Fruit fly (Drosophila melanogaster): ENCODE results near the gene CG14022.

Gene CG14022

DNA sequence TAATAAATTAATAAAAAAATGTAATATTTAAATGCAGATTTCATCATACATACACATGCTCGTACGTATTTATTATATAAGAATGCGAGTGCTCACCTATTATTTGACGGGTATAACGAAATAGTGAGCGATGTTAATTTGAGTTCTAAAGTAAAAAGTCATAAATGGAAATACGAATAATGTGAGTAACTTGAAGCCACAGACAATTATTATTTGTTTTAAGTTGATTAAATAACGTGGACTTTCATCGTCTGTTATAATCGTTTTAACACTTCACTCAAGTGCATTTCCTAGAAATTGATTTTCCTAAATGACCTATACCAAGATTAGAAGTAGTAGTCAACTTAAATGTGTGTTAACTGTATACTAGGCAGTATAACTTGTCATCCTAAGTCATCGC is 26.4 kb downstream of the CG14022 start:
- no peak for TF ChIP-seq CTCF (optimal IDR thresholded peaks at IDR 0.05)
- TF ChIP-seq CG8478 (optimal IDR thresholded peaks at IDR 0.05): no peak

DNA sequence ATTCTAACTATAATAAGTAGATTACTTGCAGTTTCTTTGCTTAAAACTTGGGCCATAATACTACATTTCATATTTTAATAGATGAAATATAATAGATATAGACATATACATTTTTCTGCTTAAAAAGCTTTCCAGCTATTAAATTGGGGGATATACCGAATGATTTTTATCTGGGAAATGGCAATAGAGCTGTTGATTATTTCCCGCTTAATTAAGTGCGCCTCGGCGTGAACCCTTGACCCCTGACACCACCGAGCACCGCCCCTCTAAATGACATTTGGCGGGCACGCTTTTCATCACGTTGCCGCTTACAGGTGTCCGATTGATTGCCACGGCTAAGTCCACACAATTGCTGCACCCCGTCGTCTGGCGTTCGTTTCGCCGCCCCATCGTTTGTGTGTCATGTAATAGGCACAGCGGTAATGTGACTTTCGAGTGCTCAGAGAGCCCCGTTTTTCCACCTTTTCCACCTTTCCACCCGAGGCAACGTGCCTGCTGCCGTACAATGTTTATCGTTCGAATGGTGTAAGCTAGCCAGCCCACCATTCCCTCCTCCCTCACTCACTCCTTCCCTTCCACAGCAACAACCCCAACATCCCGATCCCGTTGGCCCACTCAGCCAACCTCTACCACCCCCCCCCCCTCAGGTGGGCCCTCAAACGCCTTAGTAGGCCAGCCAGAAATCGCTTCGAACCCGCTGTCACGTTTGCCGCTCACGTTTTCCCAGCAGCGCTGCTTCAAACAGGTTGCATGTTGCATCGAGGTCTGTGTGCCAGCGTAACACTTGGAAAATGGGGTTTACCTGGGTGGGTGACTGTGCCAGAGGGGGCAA is 27.7 kb downstream of the CG14022 start:
- TF ChIP-seq CTCF (optimal IDR thresholded peaks at IDR 0.05): no peak
- no peak for TF ChIP-seq CG8478 (optimal IDR thresholded peaks at IDR 0.05)

DNA sequence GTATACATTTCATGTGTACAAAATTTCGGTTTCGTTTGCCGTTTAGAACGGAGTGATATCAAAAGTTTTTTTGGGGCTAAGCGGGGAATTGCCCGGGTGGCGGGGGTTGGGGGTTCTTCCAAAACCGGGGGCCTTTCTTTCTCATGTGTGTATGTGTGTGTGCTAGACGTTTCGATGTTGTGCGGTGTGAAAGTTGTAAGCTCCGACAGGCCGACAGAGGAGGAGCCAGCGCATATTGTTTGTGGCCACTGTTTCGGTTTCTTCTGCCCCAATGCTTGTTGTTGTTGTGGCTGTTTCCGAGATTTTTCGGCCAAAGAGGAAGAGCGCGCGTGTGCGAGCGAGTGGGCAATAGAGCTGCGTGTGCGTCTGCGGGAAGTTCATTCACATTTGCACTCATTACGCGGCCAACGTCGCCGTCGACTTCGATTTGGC is 28.4 kb downstream of the CG14022 start:
- no peak for TF ChIP-seq CTCF (optimal IDR thresholded peaks at IDR 0.05)
- TF ChIP-seq CG8478 (optimal IDR thresholded peaks at IDR 0.05): no peak

DNA sequence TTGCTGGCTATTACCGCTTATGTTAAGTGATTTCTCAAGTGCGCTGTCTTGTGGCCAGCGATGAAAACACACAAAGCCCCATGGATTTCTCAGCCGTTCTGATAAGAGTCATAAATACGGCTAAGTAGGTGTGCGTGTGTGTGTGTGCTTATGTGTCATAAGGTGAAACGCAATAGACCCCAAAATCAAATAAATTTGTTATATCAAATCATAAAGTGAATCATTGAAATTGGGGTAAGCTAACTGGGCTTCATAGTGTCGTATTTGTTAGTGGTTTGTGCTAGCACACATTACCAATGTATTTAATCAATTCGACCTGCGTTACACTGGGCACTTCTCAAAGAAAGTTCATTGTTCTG is 29.1 kb downstream of the CG14022 start:
- no peak for TF ChIP-seq CTCF (optimal IDR thresholded peaks at IDR 0.05)
- TF ChIP-seq CG8478 (optimal IDR thresholded peaks at IDR 0.05): no peak

DNA sequence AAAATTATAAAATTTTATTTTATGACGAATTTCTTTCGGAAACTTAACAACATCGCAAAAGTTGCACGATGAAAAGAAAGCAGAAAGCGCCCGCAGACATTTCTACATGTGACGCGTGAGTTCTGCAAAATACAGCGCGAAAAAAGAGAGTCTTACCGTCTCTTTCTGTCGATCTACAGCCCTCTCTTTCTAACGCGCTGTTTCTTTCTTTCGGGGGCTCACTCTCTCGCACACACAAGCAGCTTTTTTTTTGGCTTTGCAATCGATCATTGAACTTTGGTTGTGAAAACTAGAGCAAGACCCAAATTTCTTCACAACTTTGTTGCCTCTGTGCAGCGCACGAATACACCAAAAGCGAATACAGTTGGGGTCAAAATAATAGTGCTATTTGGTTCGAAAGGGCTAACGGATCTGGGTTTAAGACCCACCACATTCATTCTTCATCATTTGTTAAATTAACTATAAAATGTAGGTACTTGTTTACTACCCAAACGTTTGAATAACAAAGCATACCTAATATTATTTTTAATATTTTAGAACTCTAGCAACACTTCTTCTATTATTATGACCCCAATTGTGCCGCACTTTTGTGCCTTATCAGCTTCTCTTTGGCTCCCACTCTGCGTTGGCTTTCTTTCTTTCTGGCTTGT is 29.6 kb downstream of the CG14022 start:
- TF ChIP-seq CTCF (optimal IDR thresholded peaks at IDR 0.05): no peak
- no peak for TF ChIP-seq CG8478 (optimal IDR thresholded peaks at IDR 0.05)

DNA sequence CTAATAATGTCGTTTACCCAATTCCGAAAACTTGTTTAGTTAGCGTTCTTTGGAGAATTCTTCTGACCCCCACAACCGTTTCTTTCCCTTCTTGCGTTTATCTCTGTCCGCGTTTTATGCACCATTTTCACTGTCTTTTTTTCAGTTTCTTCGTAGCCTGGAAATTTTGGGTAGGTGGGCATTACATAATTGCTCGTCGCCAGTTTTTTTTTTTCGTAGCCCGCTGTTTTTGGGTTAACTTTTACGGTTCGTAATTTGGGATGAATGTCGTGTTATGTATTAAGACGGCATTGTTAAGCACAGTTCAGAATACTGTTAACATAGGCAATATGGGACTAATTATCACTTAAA is 30.7 kb downstream of the CG14022 start:
- TF ChIP-seq CTCF (optimal IDR thresholded peaks at IDR 0.05) (no peak), CG8478 (optimal IDR thresholded peaks at IDR 0.05) (no peak)

DNA sequence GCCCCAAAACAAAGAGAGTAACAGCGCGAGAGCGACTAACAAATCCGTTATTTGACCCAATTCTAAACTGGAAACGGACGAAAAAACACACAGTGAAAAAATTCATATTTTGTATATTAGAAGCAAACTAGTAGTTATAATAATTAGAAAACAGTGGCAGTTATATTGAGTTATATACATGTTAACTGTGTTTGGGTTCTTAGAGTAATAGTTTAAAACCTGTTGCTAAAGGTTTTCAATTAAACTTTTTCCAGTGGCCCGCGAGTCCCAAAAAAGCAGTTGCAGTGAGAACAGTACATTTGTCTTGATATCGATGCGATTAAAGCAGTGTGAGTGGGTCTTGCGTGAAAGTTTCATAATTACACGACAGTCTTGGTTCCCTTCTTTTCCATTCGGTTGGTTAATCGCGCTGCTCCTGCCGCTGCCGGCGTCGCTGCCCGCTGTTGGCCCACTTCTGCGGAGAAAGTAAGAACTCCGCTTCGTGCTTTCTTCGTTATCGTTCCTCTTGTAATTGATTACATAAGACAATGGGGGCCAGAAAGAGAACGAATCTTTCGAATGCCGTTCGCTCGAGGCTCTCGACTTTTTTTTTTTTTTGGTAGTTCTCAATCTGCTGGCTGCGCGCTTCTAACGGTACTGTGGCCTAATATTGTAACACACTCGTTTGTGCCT is 31.3 kb downstream of the CG14022 start:
- no peak for TF ChIP-seq CG8478 (optimal IDR thresholded peaks at IDR 0.05)

DNA sequence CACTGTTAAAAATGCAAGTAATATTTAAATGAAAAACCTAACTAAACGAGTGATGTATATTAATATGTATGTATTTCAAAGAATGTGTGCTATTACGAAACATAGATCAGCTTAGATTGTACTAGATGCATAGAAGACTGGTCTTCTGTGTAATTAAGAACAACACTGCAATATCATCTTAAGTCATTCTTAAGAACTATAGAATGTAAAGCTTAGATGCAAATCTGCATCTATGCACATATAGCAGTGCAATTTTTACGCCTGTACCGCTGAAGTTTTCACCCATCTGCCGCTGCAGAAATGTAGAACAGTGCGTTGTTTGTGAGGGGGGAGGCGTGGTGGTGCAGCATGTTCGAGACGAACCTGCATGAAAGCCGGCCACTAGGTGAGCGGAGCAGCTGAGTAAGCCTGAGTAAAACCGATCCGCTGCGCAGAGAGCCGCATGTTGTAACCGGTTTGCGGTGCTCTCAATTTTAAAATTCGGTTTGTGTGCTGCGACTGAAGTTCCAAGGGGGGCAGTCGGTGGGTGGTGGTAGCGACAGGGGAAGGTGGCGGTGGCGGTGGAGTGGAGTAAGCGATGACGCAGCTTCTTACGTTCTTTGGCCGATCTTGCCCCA is 31.9 kb downstream of the CG14022 start:
- TF ChIP-seq CTCF (optimal IDR thresholded peaks at IDR 0.05) (no peak), CG8478 (optimal IDR thresholded peaks at IDR 0.05) (no peak)

DNA sequence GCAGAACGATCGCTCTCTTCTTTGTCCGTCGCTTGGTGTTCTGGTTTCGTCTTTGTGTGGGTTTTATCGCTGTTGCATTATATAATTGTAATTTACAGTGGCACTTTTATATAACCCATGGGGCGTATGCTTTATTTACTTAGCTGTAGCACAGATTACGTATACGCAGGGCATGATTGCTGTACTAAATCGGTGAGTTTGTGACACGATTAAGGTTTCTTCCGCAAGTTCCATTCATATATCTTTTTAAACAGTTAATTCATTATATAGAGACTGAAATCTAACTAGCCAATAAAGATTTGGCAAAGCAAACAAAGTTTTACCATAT is 33.5 kb downstream of the CG14022 start:
- TF ChIP-seq CG8478 (optimal IDR thresholded peaks at IDR 0.05) (no peak), CTCF (optimal IDR thresholded peaks at IDR 0.05) (no peak)

DNA sequence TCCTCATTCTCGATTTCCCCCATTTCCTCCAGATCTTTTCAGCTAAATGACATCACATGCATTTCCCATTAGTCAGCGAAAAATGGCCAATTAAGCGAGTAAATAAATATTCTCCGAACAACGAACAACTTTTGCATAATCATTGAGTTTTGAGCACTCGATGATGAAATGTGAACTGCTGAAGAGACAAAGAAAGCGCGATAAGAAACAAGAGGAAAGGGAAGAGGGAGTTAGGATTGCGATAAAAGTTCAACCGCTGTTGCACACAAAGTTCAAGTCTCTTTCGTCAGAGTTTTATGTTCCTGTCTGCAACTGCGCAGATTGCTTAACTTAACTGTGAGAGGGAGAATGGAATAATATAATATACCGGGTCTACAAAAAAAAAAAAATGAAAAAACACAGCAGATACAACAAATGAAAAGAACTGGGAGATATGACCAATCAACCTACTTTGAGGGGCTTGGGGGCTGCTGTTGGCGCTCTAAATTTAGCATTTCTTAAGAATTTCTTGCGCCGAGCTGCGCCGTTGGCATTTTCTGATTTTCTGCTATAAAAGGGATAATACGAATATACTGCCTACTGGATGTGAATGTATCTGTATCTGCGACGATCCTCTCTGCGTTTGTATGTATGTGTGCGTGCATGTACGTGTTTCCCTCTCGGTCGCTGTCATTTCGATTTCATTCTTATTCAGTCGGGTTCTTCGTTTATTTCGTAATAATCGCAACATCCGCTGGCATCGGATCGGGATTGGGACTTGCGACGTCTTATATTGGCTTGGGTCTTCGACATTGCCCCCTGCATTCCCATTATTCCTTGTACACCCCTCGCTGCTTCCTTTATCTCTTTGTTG is 34.1 kb downstream of the CG14022 start:
- TF ChIP-seq CTCF (optimal IDR thresholded peaks at IDR 0.05): no peak
- no peak for TF ChIP-seq CG8478 (optimal IDR thresholded peaks at IDR 0.05)

DNA sequence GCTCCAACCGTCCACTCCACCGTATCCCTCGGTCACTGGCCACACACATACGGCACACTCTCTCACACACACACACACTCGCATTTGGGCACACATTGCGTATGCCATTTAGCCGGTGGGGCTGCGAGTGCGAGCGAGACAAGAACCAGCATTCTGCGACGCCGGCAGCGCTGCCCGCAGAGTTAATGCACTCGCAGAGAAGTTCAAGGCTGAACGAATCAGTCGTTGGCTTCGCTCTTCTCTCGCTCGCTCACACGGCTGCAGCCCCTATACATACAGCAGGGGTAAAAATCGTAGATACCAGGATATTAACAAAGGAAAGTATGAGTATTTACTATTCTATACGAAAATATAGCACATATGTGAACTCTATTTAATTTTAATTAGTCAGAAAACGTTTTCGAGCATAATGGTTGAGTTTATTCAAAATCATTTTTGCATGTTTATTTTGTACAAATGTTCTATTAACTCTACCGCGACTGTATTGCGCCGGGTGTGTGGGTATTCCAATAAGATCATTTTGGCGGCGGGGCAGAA is 35.6 kb downstream of the CG14022 start:
- TF ChIP-seq CG8478 (optimal IDR thresholded peaks at IDR 0.05) (no peak), CTCF (optimal IDR thresholded peaks at IDR 0.05) (no peak)

DNA sequence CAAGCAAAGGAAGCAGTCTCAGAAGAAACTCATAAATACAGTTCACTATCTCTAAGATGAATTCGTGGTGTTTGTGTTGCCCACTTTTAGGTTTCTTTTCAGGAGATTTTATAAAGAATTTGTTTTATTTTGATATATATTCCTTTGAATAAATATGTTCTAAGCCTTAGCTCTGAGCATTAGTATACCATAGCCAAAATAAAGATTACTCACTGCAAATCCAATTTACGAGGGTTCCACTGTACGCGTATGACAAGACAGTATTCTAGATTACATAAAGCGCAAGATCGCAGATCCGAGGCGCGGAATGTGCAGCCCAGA is 36.1 kb downstream of the CG14022 start:
- TF ChIP-seq CTCF (optimal IDR thresholded peaks at IDR 0.05): no peak
- TF ChIP-seq CG8478 (optimal IDR thresholded peaks at IDR 0.05): no peak

DNA sequence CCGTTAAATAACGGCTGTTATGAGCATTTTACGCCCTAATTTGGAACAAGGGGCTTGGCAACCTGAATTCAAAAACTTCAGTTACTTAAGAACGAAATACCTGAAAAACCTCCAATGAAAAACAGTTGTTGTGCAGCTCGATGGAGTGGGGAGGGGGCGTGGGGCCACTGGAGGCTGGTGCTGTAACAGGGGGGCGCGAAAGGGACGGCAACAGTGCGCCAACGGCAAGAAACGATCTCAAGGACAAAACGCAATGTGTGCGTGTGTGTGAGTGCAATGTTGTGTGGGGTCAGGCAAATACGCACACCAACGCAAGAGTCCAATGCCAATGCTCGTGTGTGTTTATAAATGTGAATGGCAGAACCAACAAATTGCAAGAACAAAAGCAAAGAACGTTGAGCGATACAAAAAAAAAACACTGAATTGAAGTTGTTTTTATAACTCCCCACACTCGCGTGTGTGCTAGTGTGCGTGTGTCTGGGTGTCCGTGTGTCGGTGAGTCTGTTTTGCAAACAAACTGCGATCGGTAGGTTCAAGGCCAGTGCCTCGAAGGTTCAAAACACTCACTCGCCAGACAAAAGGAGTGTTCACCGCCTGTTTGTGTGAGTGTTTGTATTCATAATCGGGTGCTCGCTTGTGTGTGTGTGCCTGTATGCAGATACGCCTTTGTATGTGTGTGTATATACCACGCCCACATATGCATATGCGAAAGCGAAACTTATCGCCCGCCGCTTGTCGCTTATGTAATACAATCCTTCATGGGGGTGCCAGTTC is 36.6 kb downstream of the CG14022 start:
- TF ChIP-seq CG8478 (optimal IDR thresholded peaks at IDR 0.05) (no peak), CTCF (optimal IDR thresholded peaks at IDR 0.05) (no peak)

DNA sequence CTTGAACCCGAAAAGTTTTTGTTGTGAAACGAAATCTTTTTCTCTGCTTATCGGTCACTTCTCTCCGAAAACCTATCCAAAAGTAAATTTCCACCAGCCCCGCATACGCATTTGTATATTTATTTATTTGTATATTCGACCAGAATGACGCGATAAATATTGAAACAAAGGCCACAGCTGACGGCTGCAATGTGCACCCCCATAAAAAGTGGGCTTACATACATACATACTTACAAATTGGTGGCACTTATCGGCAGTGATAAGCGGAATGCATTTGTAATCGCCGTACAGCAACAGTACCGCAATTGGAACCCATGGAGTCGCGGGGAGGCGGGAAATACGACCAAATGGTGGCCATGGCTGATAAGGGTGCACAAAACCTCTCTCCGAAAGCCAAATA is 37.5 kb downstream of the CG14022 start:
- TF ChIP-seq CG8478 (optimal IDR thresholded peaks at IDR 0.05): no peak
